Worm (Caenorhabditis elegans): ENCODE results near the gene F42C5.5.

DNA sequence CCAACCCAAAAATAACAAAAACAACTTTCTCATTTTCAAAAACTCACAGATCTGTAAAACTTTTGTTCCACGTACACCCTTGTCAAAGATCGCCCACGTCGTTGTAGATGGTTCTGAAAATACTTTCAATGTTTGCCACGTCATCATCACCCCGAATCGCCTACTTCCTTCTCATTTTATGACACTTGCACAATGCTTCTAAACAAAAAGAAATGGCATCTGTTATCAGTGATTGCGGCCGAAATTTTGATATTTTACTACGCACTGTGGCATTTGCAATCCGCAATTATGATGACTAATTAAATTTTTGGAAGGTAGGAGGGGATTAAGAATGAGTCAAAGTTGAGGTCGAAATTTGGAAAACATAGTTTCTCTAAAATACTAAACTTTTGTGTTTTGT, 31.7 kb upstream of the F42C5.5 start:
- TF ChIP-seq nhr-12 (tag; optimal IDR thresholded peaks at IDR 0.05) (no peak), crh-2 (tag; optimal IDR thresholded peaks at IDR 0.05) (peak; percentile 76), nhr-11 (tag; optimal IDR thresholded peaks at IDR 0.05) (no peak), elt-3 (tag; optimal IDR thresholded peaks at IDR 0.05) (no peak), ztf-11 (tag; optimal IDR thresholded peaks at IDR 0.05) (no peak)
